Fruit fly (Drosophila melanogaster) whole organism, wandering third instar larva: ENCODE results near the gene stac.
A peak's percentile ranks its signal among the peaks of the same experiment; 100 is the strongest.

Experiments used
- Abd-B ChIP-seq: fragments of >200 bp; optimal IDR thresholded peaks from 2 replicates; lab custom pipeline; 2017; ENCODE audit warnings: missing biosample characterization, missing genetic modification characterization
- CG32264 ChIP-seq: fragments of 200-800 bp; sonication (Bioruptor generic); optimal IDR thresholded peaks from 2 replicates; lab custom pipeline; 2016; ENCODE audit warnings: missing biosample characterization, missing genetic modification characterization
- CG9705 ChIP-seq: fragments of 200-800 bp; sonication (Bioruptor generic); optimal IDR thresholded peaks from 2 replicates; lab custom pipeline; 2018; ENCODE audit warnings: missing biosample characterization, mild to moderate bottlenecking, missing genetic modification characterization
- CrebA ChIP-seq: fragments of 200-800 bp; sonication (Bioruptor generic); optimal IDR thresholded peaks from 2 replicates; lab custom pipeline; 2016; ENCODE audit warnings: missing biosample characterization, mild to moderate bottlenecking, missing genetic modification characterization, borderline replicate concordance
- Dfd ChIP-seq: fragments of >200 bp; optimal IDR thresholded peaks from 2 replicates; lab custom pipeline; 2017; ENCODE audit warnings: missing biosample characterization, missing genetic modification characterization
- Dif ChIP-seq: fragments of 200-275, 200-300 bp; sonication (Bioruptor generic); optimal IDR thresholded peaks from 2 replicates; lab custom pipeline; 2018; ENCODE audit warnings: missing biosample characterization, missing genetic modification characterization; ENCODE audit not compliant: partially characterized antibody
- GATAd ChIP-seq: sonication (Bioruptor generic); optimal IDR thresholded peaks from 2 replicates; lab custom pipeline; 2016; ENCODE audit warnings: missing biosample characterization, missing genetic modification characterization
- HLH106 ChIP-seq: fragments of 200-800 bp; optimal IDR thresholded peaks from 3 replicates; lab custom pipeline; 2019; ENCODE audit warnings: missing biosample characterization, mild to moderate bottlenecking, missing genetic modification characterization, moderate library complexity
- Hnf4 ChIP-seq: fragments of 200-800 bp; sonication (Bioruptor generic); optimal IDR thresholded peaks from 2 replicates; lab custom pipeline; 2016; ENCODE audit warnings: missing biosample characterization, mild to moderate bottlenecking, missing genetic modification characterization
- Hr78 ChIP-seq: fragments of >200 bp; optimal IDR thresholded peaks from 2 replicates; lab custom pipeline; 2017; ENCODE audit warnings: missing biosample characterization, missing genetic modification characterization
- Hr83 ChIP-seq: fragments of 200-300 bp; sonication (Bioruptor generic); optimal IDR thresholded peaks from 2 replicates; lab custom pipeline; 2016; ENCODE audit warnings: missing biosample characterization, mild to moderate bottlenecking, missing genetic modification characterization, moderate library complexity; ENCODE audit not compliant: poor library complexity, severe bottlenecking
- Jra ChIP-seq: sonication (Bioruptor generic); optimal IDR thresholded peaks from 2 replicates; lab custom pipeline; 2016; ENCODE audit warnings: missing biosample characterization, missing genetic modification characterization
- Mio ChIP-seq: sonication (Bioruptor generic); optimal IDR thresholded peaks from 2 replicates; lab custom pipeline; 2016; ENCODE audit warnings: missing biosample characterization, missing genetic modification characterization
- Myc ChIP-seq: fragments of >200 bp; optimal IDR thresholded peaks from 2 replicates; lab custom pipeline; 2017
- N ChIP-seq: fragments of >200 bp; optimal IDR thresholded peaks from 2 replicates; lab custom pipeline; 2018; ENCODE audit warnings: missing biosample characterization, missing external identifiers, missing genetic modification characterization
- OdsH ChIP-seq: fragments of 200-800 bp; sonication (Bioruptor generic); optimal IDR thresholded peaks from 2 replicates; lab custom pipeline; 2016; ENCODE audit warnings: missing biosample characterization, mild to moderate bottlenecking, missing genetic modification characterization
- Rel ChIP-seq, 2 experiments: fragments of 200-800 bp; sonication (Bioruptor generic) in 1 of 2; optimal IDR thresholded peaks; 2 replicates in 1 of 2; 3 replicates in 1 of 2; lab custom pipeline; 2016 to 2019; ENCODE audit warnings: mild to moderate bottlenecking in 2 of 2, missing biosample characterization in 2 of 2, missing genetic modification characterization in 2 of 2, moderate library complexity in 1 of 2
- Sp1 ChIP-seq: fragments of 200-800 bp; sonication (Bioruptor generic); optimal IDR thresholded peaks from 3 replicates; lab custom pipeline; 2019; ENCODE audit warnings: missing biosample characterization, mild to moderate bottlenecking, missing genetic modification characterization, moderate library complexity
- Vsx2 ChIP-seq: fragments of 200-300, 225-300 bp; sonication (Bioruptor generic); optimal IDR thresholded peaks from 2 replicates; lab custom pipeline; 2018; ENCODE audit warnings: missing biosample characterization, missing genetic modification characterization; ENCODE audit not compliant: partially characterized antibody
- br ChIP-seq: fragments of 200-800 bp; sonication (Bioruptor generic); optimal IDR thresholded peaks from 2 replicates; lab custom pipeline; 2016; ENCODE audit warnings: missing biosample characterization, missing genetic modification characterization
- brk ChIP-seq: fragments of 200-800 bp; sonication (Bioruptor generic); optimal IDR thresholded peaks from 2 replicates; lab custom pipeline; 2016; ENCODE audit warnings: missing biosample characterization, mild to moderate bottlenecking, missing genetic modification characterization
- dl ChIP-seq, 2 experiments: fragments of 175-275, 200-275 bp in 1 of 2; fragments of 200-275 bp in 1 of 2; sonication (Bioruptor generic); optimal IDR thresholded peaks; lab custom pipeline; 2018; ENCODE audit warnings: mild to moderate bottlenecking in 2 of 2, missing biosample characterization in 2 of 2, missing genetic modification characterization in 2 of 2, moderate library complexity in 2 of 2; ENCODE audit not compliant: partially characterized antibody in 2 of 2, insufficient read depth in 1 of 2
- dmrt93B ChIP-seq: fragments of 200-800 bp; sonication (Bioruptor generic); optimal IDR thresholded peaks from 2 replicates; lab custom pipeline; 2018; ENCODE audit warnings: missing biosample characterization, mild to moderate bottlenecking, missing genetic modification characterization
- dsf ChIP-seq: sonication (Bioruptor generic); optimal IDR thresholded peaks from 2 replicates; lab custom pipeline; 2016; ENCODE audit warnings: missing biosample characterization, missing genetic modification characterization, borderline replicate concordance
- ey ChIP-seq: fragments of 200-800 bp; sonication (Bioruptor generic); optimal IDR thresholded peaks from 2 replicates; lab custom pipeline; 2016; ENCODE audit warnings: missing biosample characterization, missing genetic modification characterization
- foxo ChIP-seq, 2 experiments: fragments of 200-800 bp; sonication (Bioruptor generic); optimal IDR thresholded peaks; 2 replicates in 1 of 2; 3 replicates in 1 of 2; lab custom pipeline; 2016 to 2017; ENCODE audit warnings: missing biosample characterization in 2 of 2, missing genetic modification characterization in 2 of 2
- fru ChIP-seq: fragments of 200-800 bp; sonication (Bioruptor generic); optimal IDR thresholded peaks from 3 replicates; lab custom pipeline; 2016; ENCODE audit warnings: missing biosample characterization, mild to moderate bottlenecking, missing genetic modification characterization
- h ChIP-seq: fragments of 200-800 bp; sonication (Bioruptor generic); optimal IDR thresholded peaks from 3 replicates; lab custom pipeline; 2016; ENCODE audit warnings: missing biosample characterization, mild to moderate bottlenecking, missing genetic modification characterization
- jim ChIP-seq: fragments of 175-275, 200-325 bp; sonication (Bioruptor generic); optimal IDR thresholded peaks from 2 replicates; lab custom pipeline; 2016; ENCODE audit warnings: missing biosample characterization, mild to moderate bottlenecking, missing genetic modification characterization
- lola ChIP-seq: fragments of >200 bp; optimal IDR thresholded peaks from 2 replicates; lab custom pipeline; 2017; ENCODE audit warnings: missing biosample characterization, missing genetic modification characterization
- pan ChIP-seq: fragments of >200 bp; optimal IDR thresholded peaks from 2 replicates; lab custom pipeline; 2017
- psq ChIP-seq: fragments of 200-800 bp; sonication (Bioruptor generic); optimal IDR thresholded peaks from 3 replicates; lab custom pipeline; 2017; ENCODE audit warnings: missing biosample characterization, mild to moderate bottlenecking, missing genetic modification characterization, moderate library complexity
- rgr ChIP-seq: fragments of 200-800 bp; sonication (Bioruptor generic); optimal IDR thresholded peaks from 3 replicates; lab custom pipeline; 2016; ENCODE audit warnings: missing biosample characterization, mild to moderate bottlenecking, missing genetic modification characterization
- sage ChIP-seq: fragments of 200-800 bp; sonication (Bioruptor generic); optimal IDR thresholded peaks from 2 replicates; lab custom pipeline; 2016; ENCODE audit warnings: missing biosample characterization, mild to moderate bottlenecking, missing genetic modification characterization
- sv ChIP-seq: fragments of 200-800 bp; sonication (Bioruptor generic); optimal IDR thresholded peaks from 3 replicates; lab custom pipeline; 2016; ENCODE audit warnings: missing biosample characterization, missing genetic modification characterization
- tai ChIP-seq: sonication (Bioruptor generic); optimal IDR thresholded peaks from 2 replicates; lab custom pipeline; 2016; ENCODE audit warnings: missing biosample characterization, missing genetic modification characterization
- usp ChIP-seq: fragments of >200 bp; optimal IDR thresholded peaks from 2 replicates; lab custom pipeline; 2017; ENCODE audit warnings: missing biosample characterization, missing genetic modification characterization
- woc ChIP-seq: sonication (Bioruptor generic); optimal IDR thresholded peaks from 2 replicates; lab custom pipeline; 2016; ENCODE audit warnings: missing biosample characterization, mild to moderate bottlenecking, missing genetic modification characterization

stac gene

DNA sequence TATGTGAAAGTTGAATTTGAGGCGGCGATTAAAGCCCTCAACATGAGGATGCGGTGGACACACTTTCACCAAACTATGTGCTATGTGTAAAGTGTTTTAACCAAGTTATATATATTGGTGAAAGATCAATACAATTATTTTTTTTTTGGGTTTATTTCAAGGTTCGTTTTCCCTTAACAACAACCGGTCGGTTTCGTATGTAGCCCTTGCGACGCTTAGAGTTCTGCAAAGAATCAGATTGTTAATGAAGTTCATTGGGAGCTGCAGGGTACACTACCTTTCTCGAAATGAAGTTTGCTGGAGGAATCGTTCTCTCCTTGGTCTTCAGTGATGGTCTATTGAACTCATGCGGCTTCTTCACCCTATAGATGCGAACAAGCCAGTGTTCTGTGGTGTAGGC, 10.8 kb downstream of the stac start:
- TF ChIP-seq pan: no peak
- TF ChIP-seq dsf: no peak
- no peak for TF ChIP-seq br (GFP tag; lab: Kevin White, UChicago)
- no peak for TF ChIP-seq h (GFP tag; lab: Kevin White, UChicago)
- no peak for TF ChIP-seq HLH106 (tag; lab: Kevin White, UChicago)
- TF ChIP-seq fru (GFP tag; lab: Kevin White, UChicago): no peak
- no peak for TF ChIP-seq Vsx2 (GFP tag; lab: Kevin White, UChicago)
- TF ChIP-seq jim: no peak
- TF ChIP-seq dl (GFP tag; optimal IDR thresholded peaks at IDR 0.05; lab: Kevin White, UChicago; ENCODE audit: insufficient read depth in 1 of 2, partially characterized antibody in 2 of 2): no peak
- TF ChIP-seq CG9705 (GFP tag; lab: Kevin White, UChicago): no peak
- TF ChIP-seq Hnf4 (GFP tag; lab: Kevin White, UChicago): no peak
- TF ChIP-seq Abd-B (GFP tag; lab: Kevin White, UChicago): no peak
- no peak for TF ChIP-seq brk (GFP tag; lab: Kevin White, UChicago)
- TF ChIP-seq CG32264 (GFP tag; lab: Kevin White, UChicago): no peak
- TF ChIP-seq sage (GFP tag; lab: Kevin White, UChicago): no peak

dm6 chr3R:25069569-25069968, 13.5 kb downstream of the stac start, which contains the start of the genes Stt3B and CG11839:
TSS of gene Stt3B (minus strand) at chr3R:25069637.
TSS of gene CG11839 (plus strand) at chr3R:25069927.
- no peak for TF ChIP-seq Sp1
- no peak for TF ChIP-seq dl (GFP tag; optimal IDR thresholded peaks at IDR 0.05; lab: Kevin White, UChicago; ENCODE audit: insufficient read depth in 1 of 2, partially characterized antibody in 2 of 2)
- TF ChIP-seq rgr (GFP tag; lab: Kevin White, UChicago): no peak
- TF ChIP-seq Abd-B (GFP tag; lab: Kevin White, UChicago): no peak
- TF ChIP-seq lola (GFP tag; lab: Kevin White, UChicago): no peak
- no peak for TF ChIP-seq br (GFP tag; lab: Kevin White, UChicago)
- peak in 1 of 2 experiments; percentile 84 for TF ChIP-seq foxo (GFP tag; optimal IDR thresholded peaks at IDR 0.05; lab: Kevin White, UChicago)
- TF ChIP-seq Jra (GFP tag; lab: Kevin White, UChicago): peak; percentile 91
- TF ChIP-seq CG9705 (GFP tag; lab: Kevin White, UChicago): peak; percentile 60
- TF ChIP-seq brk (GFP tag; lab: Kevin White, UChicago): no peak
- no peak for TF ChIP-seq GATAd (GFP tag; lab: Kevin White, UChicago)
- no peak for TF ChIP-seq Rel (GFP tag; optimal IDR thresholded peaks at IDR 0.05; lab: Kevin White, UChicago)
- TF ChIP-seq Rel (tag; optimal IDR thresholded peaks at IDR 0.05; lab: Kevin White, UChicago): peak; percentile 61
- TF ChIP-seq pan: no peak
- TF ChIP-seq CG32264 (GFP tag; lab: Kevin White, UChicago): peak; percentile 1
- peak; percentile 83 for TF ChIP-seq HLH106 (tag; lab: Kevin White, UChicago)
- no peak for TF ChIP-seq tai (GFP tag; lab: Kevin White, UChicago)
- TF ChIP-seq Hr83 (GFP tag; lab: Kevin White, UChicago): peak; percentile 29
- TF ChIP-seq woc (GFP tag; lab: Kevin White, UChicago): peak; percentile 87
- peak; percentile 89 for TF ChIP-seq Hnf4 (GFP tag; lab: Kevin White, UChicago)
- TF ChIP-seq psq (GFP tag; lab: Kevin White, UChicago): peak; percentile 61
- TF ChIP-seq Dfd (GFP tag; lab: Kevin White, UChicago): no peak
- TF ChIP-seq Myc (lab: Kevin White, UChicago): no peak
- no peak for TF ChIP-seq Mio (GFP tag; lab: Kevin White, UChicago)
- no peak for TF ChIP-seq jim
- no peak for TF ChIP-seq Dif (GFP tag; lab: Kevin White, UChicago)
- TF ChIP-seq OdsH (GFP tag; lab: Kevin White, UChicago): peak; percentile 75
- no peak for TF ChIP-seq N (GFP tag; lab: Kevin White, UChicago)
- no peak for TF ChIP-seq usp
- TF ChIP-seq sage (GFP tag; lab: Kevin White, UChicago): peak; percentile 2
- TF ChIP-seq Hr78: no peak
- no peak for TF ChIP-seq fru (GFP tag; lab: Kevin White, UChicago)
- peak; percentile 84 for TF ChIP-seq dsf
- no peak for TF ChIP-seq CrebA (GFP tag; lab: Kevin White, UChicago)
- TF ChIP-seq ey: peak; percentile 78
- TF ChIP-seq dmrt93B (GFP tag; lab: Kevin White, UChicago): no peak
- peak; percentile 85 for TF ChIP-seq h (GFP tag; lab: Kevin White, UChicago)
- TF ChIP-seq sv (GFP tag; lab: Kevin White, UChicago): peak; percentile 59
- no peak for TF ChIP-seq Vsx2 (GFP tag; lab: Kevin White, UChicago)
